Fruit fly (Drosophila melanogaster) whole organism, pupa: Measurements from ENCODE around the gene CG6296.

Experiments used
- CG10348 ChIP-seq: fragments of 200-800 bp; sonication (Bioruptor generic); IDR thresholded peaks from 2 replicates; pipeline ENCODE4 v1.3.6; 2022; ENCODE audit warnings: missing biosample characterization, missing genetic modification characterization
- CG32121 ChIP-seq: fragments of 200-800 bp; sonication (Bioruptor generic); IDR thresholded peaks from 2 replicates; pipeline ENCODE4 v1.3.6; 2022; ENCODE audit warnings: missing biosample characterization, missing genetic modification characterization
- CG8301 ChIP-seq: fragments of 200-800 bp; sonication (Bioruptor generic); optimal IDR thresholded peaks from 2 replicates; lab custom pipeline; 2018; ENCODE audit warnings: missing biosample characterization, mild to moderate bottlenecking, missing genetic modification characterization
- CG9948 ChIP-seq: fragments of 200-800 bp; sonication (Bioruptor generic); optimal IDR thresholded peaks from 2 replicates; lab custom pipeline; 2018; ENCODE audit warnings: missing biosample characterization, mild to moderate bottlenecking, missing genetic modification characterization, moderate library complexity
- D1 ChIP-seq: fragments of 200-800 bp; sonication (Bioruptor generic); optimal IDR thresholded peaks from 2 replicates; lab custom pipeline; 2018; ENCODE audit warnings: missing biosample characterization, mild to moderate bottlenecking, missing genetic modification characterization, moderate library complexity
- EcR ChIP-seq: fragments of 200-800 bp; sonication (Bioruptor generic); optimal IDR thresholded peaks from 3 replicates; lab custom pipeline; 2019; ENCODE audit warnings: missing biosample characterization, missing genetic modification characterization, mild to moderate bottlenecking, moderate library complexity, missing genetic modification reagents
- Pif1A ChIP-seq: fragments of 200-800 bp; sonication (Bioruptor generic); optimal IDR thresholded peaks from 3 replicates; lab custom pipeline; 2016; ENCODE audit warnings: missing biosample characterization, missing genetic modification characterization
- Pif1B ChIP-seq: fragments of 200-800 bp; sonication (Bioruptor generic); optimal IDR thresholded peaks from 3 replicates; lab custom pipeline; 2016; ENCODE audit warnings: missing biosample characterization, missing genetic modification characterization
- rn ChIP-seq: fragments of 200-800 bp; sonication (Bioruptor generic); IDR thresholded peaks from 2 replicates; pipeline ENCODE4 v1.3.6; 2022; ENCODE audit warnings: missing biosample characterization, missing genetic modification characterization

dm6 chr3R:26963747-26964174 lies 41.5 kb downstream of the CG6296 start:
- TF ChIP-seq D1 (tag; lab: Kevin White, UChicago) (no peak), CG9948 (tag; lab: Kevin White, UChicago) (peak; percentile 74), rn (GFP tag; lab: Robert Waterston, UW) (0 out of 2 replicates have a peak, but pooled peaks have one; percentile 6), CG32121 (GFP tag; lab: Robert Waterston, UW) (peak; percentile 62), CG8301 (peak; percentile 76), Pif1A (GFP tag; lab: Kevin White, UChicago) (peak; percentile 80), CG10348 (no peak), EcR (GFP tag; lab: Kevin White, UChicago) (no peak), Pif1B (peak; percentile 54)
